Fruit fly (Drosophila melanogaster): Measurements from ENCODE around the gene CG42853.

Gene CG42853

dm6 chr3L:18121889-18122288 is at the start of gene CG42853:
CG42853 (minus strand) TSS chr3L:18121989.
- no peak for TF ChIP-seq CG17801 (GFP tag; optimal IDR thresholded peaks at IDR 0.05; ENCODE audit: partially characterized antibody)

- TF ChIP-seq CG17801 (GFP tag; optimal IDR thresholded peaks at IDR 0.05; ENCODE audit: partially characterized antibody), result no peak
Observed at dm6 chr3L:18171093-18171492, 49.3 kb upstream of the CG42853 start.

dm6 chr3L:18166977-18167528 is 45.3 kb upstream of the CG42853 start:
- TF ChIP-seq CG17801 (GFP tag; optimal IDR thresholded peaks at IDR 0.05; ENCODE audit: partially characterized antibody), result no peak

- TF ChIP-seq CG17801 (GFP tag; optimal IDR thresholded peaks at IDR 0.05; ENCODE audit: partially characterized antibody), result no peak
Observed at dm6 chr3L:18164804-18165203, 43.0 kb upstream of the CG42853 start.

dm6 chr3L:18163127-18163526 is 41.3 kb upstream of the CG42853 start:
- TF ChIP-seq CG17801 (GFP tag; optimal IDR thresholded peaks at IDR 0.05; ENCODE audit: partially characterized antibody), result no peak

dm6 chr3L:18162174-18162690 is 40.4 kb upstream of the CG42853 start, which contains the start of gene CG13699:
CG13699 (minus strand) TSS chr3L:18162522.
- no peak for TF ChIP-seq CG17801 (GFP tag; optimal IDR thresholded peaks at IDR 0.05; ENCODE audit: partially characterized antibody)

- no peak for TF ChIP-seq CG17801 (GFP tag; optimal IDR thresholded peaks at IDR 0.05; ENCODE audit: partially characterized antibody)
Observed at dm6 chr3L:18161175-18161574, 39.4 kb upstream of the CG42853 start.

- TF ChIP-seq CG17801 (GFP tag; optimal IDR thresholded peaks at IDR 0.05; ENCODE audit: partially characterized antibody), result no peak
Observed at dm6 chr3L:18154140-18154539, 32.4 kb upstream of the CG42853 start.

dm6 chr3L:18148418-18148973 is 26.7 kb upstream of the CG42853 start, which contains the start of gene CG7330:
CG7330 (plus strand) TSS chr3L:18148923.
- TF ChIP-seq CG17801 (GFP tag; optimal IDR thresholded peaks at IDR 0.05; ENCODE audit: partially characterized antibody), result peak; percentile 94

- TF ChIP-seq CG17801 (GFP tag; optimal IDR thresholded peaks at IDR 0.05; ENCODE audit: partially characterized antibody), result no peak
Observed at dm6 chr3L:18147596-18147995, 25.8 kb upstream of the CG42853 start.

- TF ChIP-seq CG17801 (GFP tag; optimal IDR thresholded peaks at IDR 0.05; ENCODE audit: partially characterized antibody), result no peak
Observed at dm6 chr3L:18146833-18147232, 25.0 kb upstream of the CG42853 start.

dm6 chr3L:18144620-18145019 is 22.8 kb upstream of the CG42853 start:
- no peak for TF ChIP-seq CG17801 (GFP tag; optimal IDR thresholded peaks at IDR 0.05; ENCODE audit: partially characterized antibody)

- TF ChIP-seq CG17801 (GFP tag; optimal IDR thresholded peaks at IDR 0.05; ENCODE audit: partially characterized antibody), result no peak
Observed at dm6 chr3L:18142969-18143368, 21.2 kb upstream of the CG42853 start.

dm6 chr3L:18139184-18139629 is 17.4 kb upstream of the CG42853 start, which contains the start of gene geko:
geko (plus strand) TSS chr3L:18139402.
- TF ChIP-seq CG17801 (GFP tag; optimal IDR thresholded peaks at IDR 0.05; ENCODE audit: partially characterized antibody), result peak; percentile 4

- no peak for TF ChIP-seq CG17801 (GFP tag; optimal IDR thresholded peaks at IDR 0.05; ENCODE audit: partially characterized antibody)
Observed at dm6 chr3L:18138280-18138679, 16.5 kb upstream of the CG42853 start.

dm6 chr3L:18137197-18137596 is 15.4 kb upstream of the CG42853 start:
- TF ChIP-seq CG17801 (GFP tag; optimal IDR thresholded peaks at IDR 0.05; ENCODE audit: partially characterized antibody), result peak; percentile 7

Data from ovary, adult (tissue).